Worm (Caenorhabditis elegans) whole organism, late embryonic: ENCODE results near the gene sdz-26.

Experiments
- C08G9.2 ChIP-seq: sonication (generic microtip); optimal IDR thresholded peaks from 2 replicates; lab custom pipeline; 2016; ENCODE audit warnings: mild to moderate bottlenecking, missing genetic modification characterization, moderate library complexity, missing compliant biosample characterization
- T23F11.4 ChIP-seq: fragments of 200-800 bp; sonication (Bioruptor generic); optimal IDR thresholded peaks from 2 replicates; lab custom pipeline; 2018; ENCODE audit warnings: mild to moderate bottlenecking, missing genetic modification characterization, missing compliant biosample characterization
- Y22D7AL.16 ChIP-seq: sonication (generic microtip); optimal IDR thresholded peaks from 2 replicates; lab custom pipeline; 2016; ENCODE audit warnings: missing genetic modification characterization, missing compliant biosample characterization
- ahr-1 ChIP-seq: sonication (generic microtip); optimal IDR thresholded peaks from 2 replicates; lab custom pipeline; 2016; ENCODE audit warnings: missing genetic modification characterization, missing compliant biosample characterization
- ama-1 ChIP-seq: fragments of 150-350 bp; optimal IDR thresholded peaks from 2 replicates; lab custom pipeline; 2014
- ceh-14 ChIP-seq: sonication (generic microtip); optimal IDR thresholded peaks from 2 replicates; lab custom pipeline; 2016; ENCODE audit warnings: missing genotype, missing genetic modification characterization, missing compliant biosample characterization
- ceh-19 ChIP-seq: fragments of 200-800 bp; sonication (Bioruptor generic); optimal IDR thresholded peaks from 2 replicates; lab custom pipeline; 2018; ENCODE audit warnings: mild to moderate bottlenecking, missing genetic modification characterization, missing compliant biosample characterization
- ceh-2 ChIP-seq: sonication (generic microtip); optimal IDR thresholded peaks from 2 replicates; lab custom pipeline; 2016; ENCODE audit warnings: missing genotype, missing genetic modification characterization, missing compliant biosample characterization
- ceh-22 ChIP-seq: sonication (generic microtip); optimal IDR thresholded peaks from 2 replicates; lab custom pipeline; 2017; ENCODE audit warnings: missing biosample characterization, missing genetic modification characterization
- ceh-24 ChIP-seq: sonication (generic microtip); optimal IDR thresholded peaks from 2 replicates; lab custom pipeline; 2016; ENCODE audit warnings: mild to moderate bottlenecking, missing genetic modification characterization, missing compliant biosample characterization
- ceh-30 ChIP-seq: fragments of 150-350 bp; optimal IDR thresholded peaks from 2 replicates; lab custom pipeline; 2014; ENCODE audit warnings: missing biosample characterization, missing genetic modification characterization
- ceh-31 ChIP-seq: sonication (generic microtip); optimal IDR thresholded peaks from 2 replicates; lab custom pipeline; 2016; ENCODE audit warnings: missing genetic modification characterization, missing compliant biosample characterization
- ceh-34 ChIP-seq: sonication (generic microtip); optimal IDR thresholded peaks from 2 replicates; lab custom pipeline; 2016; ENCODE audit warnings: mild to moderate bottlenecking, missing genetic modification characterization, missing compliant biosample characterization
- ceh-45 ChIP-seq: fragments of 200-800 bp; sonication (Bioruptor generic); IDR thresholded peaks from 2 replicates; pipeline ENCODE4 v1.3.6; 2022; ENCODE audit warnings: missing genetic modification reagents, missing genetic modification characterization, missing compliant biosample characterization
- ceh-48 ChIP-seq: sonication (generic microtip); optimal IDR thresholded peaks from 2 replicates; lab custom pipeline; 2016; ENCODE audit warnings: missing genetic modification characterization, inconsistent platforms, missing compliant biosample characterization
- ceh-6 ChIP-seq: fragments of 200-800 bp; sonication (Bioruptor generic); optimal IDR thresholded peaks from 2 replicates; lab custom pipeline; 2018; ENCODE audit warnings: mild to moderate bottlenecking, missing genetic modification characterization, missing compliant biosample characterization
- dmd-4 ChIP-seq: sonication (generic microtip); optimal IDR thresholded peaks from 2 replicates; lab custom pipeline; 2016; ENCODE audit warnings: borderline replicate concordance, missing genetic modification characterization, missing compliant biosample characterization
- ets-4 ChIP-seq: sonication (generic microtip); optimal IDR thresholded peaks from 2 replicates; lab custom pipeline; 2016; ENCODE audit warnings: missing genetic modification characterization, missing compliant biosample characterization
- fax-1 ChIP-seq: sonication (generic microtip); optimal IDR thresholded peaks from 2 replicates; lab custom pipeline; 2016; ENCODE audit warnings: missing genotype, missing genetic modification characterization, missing compliant biosample characterization
- fkh-6 ChIP-seq: sonication (generic microtip); optimal IDR thresholded peaks from 2 replicates; lab custom pipeline; 2016; ENCODE audit warnings: missing genetic modification characterization, missing compliant biosample characterization
- gmeb-2 ChIP-seq: sonication (generic microtip); optimal IDR thresholded peaks from 2 replicates; lab custom pipeline; 2016; ENCODE audit warnings: missing genetic modification characterization, inconsistent platforms, missing compliant biosample characterization
- hlh-13 ChIP-seq: fragments of 200-800 bp; sonication (Bioruptor generic); optimal IDR thresholded peaks from 2 replicates; lab custom pipeline; 2018; ENCODE audit warnings: mild to moderate bottlenecking, missing genetic modification characterization, missing compliant biosample characterization
- hlh-30 ChIP-seq: sonication (generic microtip); optimal IDR thresholded peaks from 2 replicates; lab custom pipeline; 2017; ENCODE audit warnings: antibody characterized with exemption, missing genetic modification characterization, missing compliant biosample characterization; ENCODE audit not compliant: insufficient read depth
- hlh-6 ChIP-seq: sonication (generic microtip); optimal IDR thresholded peaks from 2 replicates; lab custom pipeline; 2016; ENCODE audit warnings: missing genotype, missing genetic modification characterization, missing compliant biosample characterization
- hlh-8 ChIP-seq: sonication (generic microtip); optimal IDR thresholded peaks from 2 replicates; lab custom pipeline; 2016; ENCODE audit warnings: missing genotype, missing genetic modification characterization, missing compliant biosample characterization
- lin-11 ChIP-seq: fragments of 200-800 bp; sonication (Bioruptor generic); optimal IDR thresholded peaks from 2 replicates; lab custom pipeline; 2018; ENCODE audit warnings: mild to moderate bottlenecking, missing genetic modification characterization, missing compliant biosample characterization
- mec-3 ChIP-seq: sonication (generic microtip); optimal IDR thresholded peaks from 2 replicates; lab custom pipeline; 2016; ENCODE audit warnings: borderline replicate concordance, missing genetic modification characterization, missing compliant biosample characterization
- odd-2 ChIP-seq: sonication (generic microtip); optimal IDR thresholded peaks from 2 replicates; lab custom pipeline; 2017; ENCODE audit warnings: antibody characterized with exemption, mild to moderate bottlenecking, missing genetic modification characterization, missing compliant biosample characterization
- pat-9 ChIP-seq: fragments of 200-800 bp; sonication (Bioruptor generic); optimal IDR thresholded peaks from 2 replicates; lab custom pipeline; 2018; ENCODE audit warnings: mild to moderate bottlenecking, missing genetic modification characterization, moderate library complexity, missing compliant biosample characterization
- pax-1 ChIP-seq: fragments of 150-350 bp; optimal IDR thresholded peaks from 2 replicates; lab custom pipeline; 2014; ENCODE audit warnings: missing biosample characterization, missing genetic modification characterization
- pha-2 ChIP-seq: sonication (generic microtip); optimal IDR thresholded peaks from 2 replicates; lab custom pipeline; 2017; ENCODE audit warnings: mild to moderate bottlenecking, missing genetic modification characterization, missing compliant biosample characterization
- pqm-1 ChIP-seq: sonication (generic microtip); optimal IDR thresholded peaks from 2 replicates; lab custom pipeline; 2016; ENCODE audit warnings: missing genetic modification characterization, missing compliant biosample characterization
- pros-1 ChIP-seq: fragments of 150-350 bp; optimal IDR thresholded peaks from 2 replicates; lab custom pipeline; 2014; ENCODE audit warnings: missing biosample characterization, missing genetic modification reagents, missing genetic modification characterization
- sdc-2 ChIP-seq: sonication (generic microtip); optimal IDR thresholded peaks from 2 replicates; lab custom pipeline; 2016; ENCODE audit warnings: missing genotype, missing genetic modification characterization, missing compliant biosample characterization
- sox-2 ChIP-seq: fragments of 200-800 bp; sonication (Bioruptor generic); IDR thresholded peaks from 2 replicates; pipeline ENCODE4 v1.3.6; 2022; ENCODE audit warnings: missing genetic modification reagents, missing genetic modification characterization, missing compliant biosample characterization
- tbx-2 ChIP-seq: sonication (generic microtip); optimal IDR thresholded peaks from 2 replicates; lab custom pipeline; 2016; ENCODE audit warnings: missing genetic modification characterization, missing compliant biosample characterization
- tbx-7 ChIP-seq: sonication (generic microtip); optimal IDR thresholded peaks from 2 replicates; lab custom pipeline; 2016; ENCODE audit warnings: missing genotype, missing genetic modification characterization, missing compliant biosample characterization
- ttx-3 ChIP-seq: sonication (generic microtip); optimal IDR thresholded peaks from 2 replicates; lab custom pipeline; 2016; ENCODE audit warnings: missing genetic modification reagents, missing genetic modification characterization, missing compliant biosample characterization
- unc-42 ChIP-seq: sonication (generic microtip); optimal IDR thresholded peaks from 2 replicates; lab custom pipeline; 2016; ENCODE audit warnings: missing genotype, missing genetic modification characterization, missing compliant biosample characterization

The sdz-26 gene

DNA sequence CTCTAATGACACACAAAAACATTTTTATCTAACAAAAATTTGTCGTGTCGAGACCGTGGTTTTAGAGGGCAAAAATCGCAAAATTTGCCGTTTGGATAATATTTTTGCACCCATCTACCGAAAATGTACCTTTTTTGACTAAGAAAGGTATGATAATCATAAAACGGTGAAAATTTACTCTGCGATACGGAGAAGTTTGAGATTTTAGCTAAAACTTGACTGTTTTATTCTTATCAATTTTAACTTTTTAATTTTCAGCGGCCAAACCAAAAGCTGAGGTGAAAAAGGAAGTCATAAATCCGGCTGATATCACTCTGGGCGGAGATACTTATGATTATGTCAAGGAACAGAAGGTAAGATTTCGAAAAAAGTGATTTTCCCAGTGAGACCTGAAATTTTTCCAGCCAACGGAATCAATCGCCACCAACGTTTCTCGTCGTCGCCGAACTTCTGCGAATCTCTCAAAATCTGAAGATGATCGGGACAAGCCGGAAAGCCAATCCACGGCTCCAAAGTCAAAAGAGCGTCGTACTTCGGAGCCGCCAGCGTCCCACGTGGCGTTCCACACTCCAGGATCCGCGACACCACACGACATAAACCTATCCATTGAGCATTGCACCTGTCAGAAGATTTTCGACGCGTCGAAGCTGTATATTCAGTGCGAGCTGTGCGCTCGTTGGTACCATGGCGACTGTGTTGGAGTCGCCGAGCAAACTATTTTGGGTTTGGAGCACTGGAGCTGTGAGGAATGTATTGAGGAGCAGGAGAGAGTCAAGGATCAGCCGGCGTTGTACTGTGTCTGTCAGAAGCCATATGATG lies 24.8 kb downstream of the sdz-26 start:
- no peak for TF ChIP-seq lin-11 (tag; lab: Kevin White, UChicago)
- TF ChIP-seq hlh-6: no peak
- TF ChIP-seq ttx-3: no peak
- TF ChIP-seq T23F11.4: no peak
- TF ChIP-seq ceh-34 (tag; lab: Kevin White, UChicago): peak; percentile 3
- no peak for TF ChIP-seq ceh-19 (GFP tag; lab: Kevin White, UChicago)
- TF ChIP-seq ets-4 (tag; lab: Kevin White, UChicago): no peak
- TF ChIP-seq hlh-13 (GFP tag; lab: Kevin White, UChicago): no peak
- no peak for TF ChIP-seq tbx-7 (tag; lab: Kevin White, UChicago)
- peak; percentile 52 for TF ChIP-seq sdc-2 (tag; lab: Kevin White, UChicago)
- TF ChIP-seq fkh-6 (tag; lab: Kevin White, UChicago): peak; percentile 56
- TF ChIP-seq gmeb-2 (tag; lab: Kevin White, UChicago): no peak

- TF ChIP-seq ceh-31 (tag; lab: Kevin White, UChicago): peak; percentile 2
- no peak for TF ChIP-seq fax-1 (tag; lab: Kevin White, UChicago)
- no peak for TF ChIP-seq odd-2
- peak; percentile 5 for TF ChIP-seq tbx-2 (tag; lab: Kevin White, UChicago)
- no peak for TF ChIP-seq ceh-34 (tag; lab: Kevin White, UChicago)
- TF ChIP-seq C08G9.2 (tag; lab: Kevin White, UChicago): no peak
- TF ChIP-seq unc-42 (tag; lab: Kevin White, UChicago): no peak
- no peak for TF ChIP-seq ceh-14 (tag; lab: Kevin White, UChicago)
- TF ChIP-seq ama-1: peak; percentile 28
- peak; percentile 32 for TF ChIP-seq ceh-24 (tag; lab: Kevin White, UChicago)
- no peak for TF ChIP-seq pat-9 (tag; lab: Kevin White, UChicago)
- no peak for TF ChIP-seq mec-3 (tag; lab: Kevin White, UChicago)
- TF ChIP-seq Y22D7AL.16 (tag; lab: Kevin White, UChicago): no peak
- no peak for TF ChIP-seq ceh-22 (tag; lab: Kevin White, UChicago)
- no peak for TF ChIP-seq gmeb-2 (tag; lab: Kevin White, UChicago)
- TF ChIP-seq ceh-30 (tag; lab: Kevin White, UChicago): peak; percentile 66
- no peak for TF ChIP-seq ceh-48 (tag; lab: Kevin White, UChicago)
- TF ChIP-seq hlh-8 (tag; lab: Kevin White, UChicago): no peak
- TF ChIP-seq dmd-4 (tag; lab: Kevin White, UChicago): peak; percentile 4
Measured at ce11 chrII:14407332-14408270, 26.1 kb downstream of the sdz-26 start.

ce11 chrII:14408312-14408711 lies 26.8 kb downstream of the sdz-26 start, which contains the start of gene F26H11.4:
TSS of gene F26H11.4 (plus strand) at chrII:14408612.
- no peak for TF ChIP-seq hlh-30
- TF ChIP-seq unc-42 (tag; lab: Kevin White, UChicago): no peak
- no peak for TF ChIP-seq ceh-24 (tag; lab: Kevin White, UChicago)
- TF ChIP-seq ceh-31 (tag; lab: Kevin White, UChicago): no peak
- no peak for TF ChIP-seq ahr-1 (tag; lab: Kevin White, UChicago)
- TF ChIP-seq pax-1 (tag; lab: Kevin White, UChicago): no peak
- no peak for TF ChIP-seq dmd-4 (tag; lab: Kevin White, UChicago)
- TF ChIP-seq ceh-45 (GFP tag; lab: Robert Waterston, UW): no peak
- TF ChIP-seq ceh-2 (tag; lab: Kevin White, UChicago): no peak
- no peak for TF ChIP-seq sdc-2 (tag; lab: Kevin White, UChicago)
- TF ChIP-seq tbx-7 (tag; lab: Kevin White, UChicago): no peak
- TF ChIP-seq ceh-6 (GFP tag; lab: Kevin White, UChicago): no peak
- no peak for TF ChIP-seq gmeb-2 (tag; lab: Kevin White, UChicago)
- TF ChIP-seq ets-4 (tag; lab: Kevin White, UChicago): no peak
- no peak for TF ChIP-seq pha-2 (tag; lab: Kevin White, UChicago)
- no peak for TF ChIP-seq hlh-8 (tag; lab: Kevin White, UChicago)
- TF ChIP-seq pros-1: no peak
- TF ChIP-seq sox-2 (GFP tag; lab: Robert Waterston, UW): no peak
- no peak for TF ChIP-seq pqm-1 (tag; lab: Kevin White, UChicago)
